In the genomic region with DNA sequence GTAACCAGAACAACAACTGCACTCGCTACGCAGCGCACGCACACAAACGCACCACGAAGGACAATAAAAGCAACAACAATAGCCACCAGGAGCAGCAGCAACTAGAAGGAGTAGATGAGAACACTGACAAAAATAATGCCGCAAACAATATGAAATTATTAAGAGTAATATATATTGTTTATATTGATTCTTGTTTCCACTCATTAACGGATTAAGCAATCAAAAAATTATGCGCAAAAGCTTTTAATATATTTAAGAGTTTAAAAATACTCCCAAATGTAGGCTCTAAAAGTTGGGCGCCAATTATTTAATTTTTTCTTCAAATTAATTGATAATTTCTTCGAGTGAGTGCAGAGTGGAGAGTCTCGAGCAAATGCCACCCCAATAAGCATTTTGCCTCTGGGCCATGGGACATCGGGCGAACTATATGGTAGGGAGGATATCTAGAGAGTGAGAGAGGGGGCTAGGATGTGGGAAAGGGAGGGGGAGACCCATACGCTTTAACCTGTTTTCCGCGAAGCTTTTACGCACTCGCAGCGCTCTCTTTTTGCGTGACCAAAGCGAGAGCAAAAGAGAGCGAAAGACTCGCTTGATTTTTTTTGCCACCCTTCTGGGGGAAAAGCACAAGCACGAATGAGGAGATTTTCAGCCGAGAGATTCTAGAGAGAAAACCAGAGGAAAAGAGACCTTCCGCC, we compare ENCODE assay signal across 1 fruit fly cellular context.
TF ChIP-seq lines count a peak whose summit lies in the region.

TSS of gene Rdh (plus strand) at position 660 of the 695 bp plus-strand sequence.

TF ChIP-seq in whole organism, embryonic, 481 proteins besides CTCF, POLR2A, EP300 and RAD21 (continued from another document and continues in another):
- TF ChIP-seq gfzf (GFP tag; optimal IDR thresholded peaks at IDR 0.05; lab: Kevin White, UChicago) (no peak), BtbVII (GFP tag; optimal IDR thresholded peaks at IDR 0.05; lab: Kevin White, UChicago) (peak; percentile 85), disco-r (GFP tag; optimal IDR thresholded peaks at IDR 0.05; lab: Kevin White, UChicago) (no peak), maf-S (GFP tag; optimal IDR thresholded peaks at IDR 0.05; lab: Kevin White, UChicago) (no peak), lmd (GFP tag; IDR thresholded peaks at IDR 0.05; lab: Robert Waterston, UW) (peak; percentile 63), Lim3 (GFP tag; IDR thresholded peaks at IDR 0.05; lab: Robert Waterston, UW) (no peak), Optix (GFP tag; IDR thresholded peaks at IDR 0.05; lab: Robert Waterston, UW) (no peak), Hmr (GFP tag; optimal IDR thresholded peaks at IDR 0.05; lab: Kevin White, UChicago) (peak; percentile 93), Oli (tag; optimal IDR thresholded peaks at IDR 0.05; lab: Kevin White, UChicago) (peak; percentile 83), CG10274 (GFP tag; optimal IDR thresholded peaks at IDR 0.05; lab: Kevin White, UChicago) (peak; percentile 50), CG12391 (tag; optimal IDR thresholded peaks at IDR 0.05; lab: Kevin White, UChicago) (peak; percentile 85), Max (GFP tag; optimal IDR thresholded peaks at IDR 0.05; lab: Kevin White, UChicago) (peak; percentile 77), CG7928 (GFP tag; optimal IDR thresholded peaks at IDR 0.05; lab: Kevin White, UChicago) (peak; percentile 14), HHEX (GFP tag; optimal IDR thresholded peaks at IDR 0.05; lab: Kevin White, UChicago) (peak; percentile 84), CG34224 (GFP tag; IDR thresholded peaks at IDR 0.05; lab: Robert Waterston, UW; ENCODE audit: partially characterized antibody) (peak; percentile 30; the same call in 1 of the 3 replicates), Ptx1 (GFP tag; IDR thresholded peaks at IDR 0.05; lab: Robert Waterston, UW) (peak; percentile 77), Usf (GFP tag; optimal IDR thresholded peaks at IDR 0.05; lab: Kevin White, UChicago) (peak; percentile 27), CG11085 (GFP tag; IDR thresholded peaks at IDR 0.05; lab: Robert Waterston, UW) (no peak), Lhr (GFP tag; optimal IDR thresholded peaks at IDR 0.05; lab: Kevin White, UChicago) (peak; percentile 22), CG2712 (tag; optimal IDR thresholded peaks at IDR 0.05; lab: Kevin White, UChicago) (peak; percentile 78), CG14050 (GFP tag; IDR thresholded peaks at IDR 0.05; lab: Robert Waterston, UW) (peak; percentile 53; the same call in 2 of the 3 replicates), oc (tag; optimal IDR thresholded peaks at IDR 0.05; lab: Kevin White, UChicago) (peak; percentile 56), Sry-β (GFP tag; optimal IDR thresholded peaks at IDR 0.05; lab: Kevin White, UChicago) (no peak), Fer1 (GFP tag; optimal IDR thresholded peaks at IDR 0.05; lab: Kevin White, UChicago) (peak; percentile 94), sug (tag; optimal IDR thresholded peaks at IDR 0.05; lab: Kevin White, UChicago) (peak; percentile 84), chm (GFP tag; IDR thresholded peaks at IDR 0.05; lab: Robert Waterston, UW) (no peak), Atf-2 (GFP tag; optimal IDR thresholded peaks at IDR 0.05; lab: Kevin White, UChicago) (no peak), CG10267 (tag; optimal IDR thresholded peaks at IDR 0.05; lab: Kevin White, UChicago) (peak; percentile 80), bsh (GFP tag; optimal IDR thresholded peaks at IDR 0.05; lab: Kevin White, UChicago) (peak in 1 of 2 experiments; percentile 78), CG14441 (GFP tag; IDR thresholded peaks at IDR 0.05; lab: Robert Waterston, UW) (peak; percentile 61), Poxn (GFP tag; IDR thresholded peaks at IDR 0.05; lab: Robert Waterston, UW) (peak; percentile 30; the same call in 1 of the 2 replicates), bbx (GFP tag; IDR thresholded peaks at IDR 0.05; lab: Robert Waterston, UW; ENCODE audit: partially characterized antibody) (no peak), CG7786 (GFP tag; optimal IDR thresholded peaks at IDR 0.05; lab: Kevin White, UChicago) (peak; percentile 14), YL-1 (GFP tag; optimal IDR thresholded peaks at IDR 0.05; lab: Kevin White, UChicago) (peak; percentile 30), CG1647 (GFP tag; optimal IDR thresholded peaks at IDR 0.05; lab: Kevin White, UChicago) (peak; percentile 41), ftz-f1 (GFP tag; optimal IDR thresholded peaks at IDR 0.05; lab: Kevin White, UChicago) (no peak), CG31365 (tag; optimal IDR thresholded peaks at IDR 0.05; lab: Kevin White, UChicago) (peak; percentile 37), CG18476 (GFP tag; optimal IDR thresholded peaks at IDR 0.05; lab: Kevin White, UChicago) (peak; percentile 79), ken (GFP tag; IDR thresholded peaks at IDR 0.05; lab: Robert Waterston, UW) (peak; percentile 57; the same call in 1 of the 3 replicates), stwl (tag; optimal IDR thresholded peaks at IDR 0.05; lab: Kevin White, UChicago) (no peak), CG12155 (GFP tag; optimal IDR thresholded peaks at IDR 0.05; lab: Kevin White, UChicago) (peak; percentile 58), Camta (GFP tag; optimal IDR thresholded peaks at IDR 0.05; lab: Kevin White, UChicago) (peak; percentile 4), chif (GFP tag; optimal IDR thresholded peaks at IDR 0.05; lab: Kevin White, UChicago) (peak; percentile 12 to 55), NC2β (GFP tag; optimal IDR thresholded peaks at IDR 0.05; lab: Kevin White, UChicago) (no peak), CrebB (tag; optimal IDR thresholded peaks at IDR 0.05; lab: Kevin White, UChicago) (peak; percentile 61), kni (GFP tag; optimal IDR thresholded peaks at IDR 0.05; lab: Kevin White, UChicago) (peak; percentile 61), ase (GFP tag; IDR thresholded peaks at IDR 0.05; lab: Robert Waterston, UW) (0 out of 3 replicates have a peak, but pooled peaks have one; percentile 54), Atf6 (GFP tag; IDR thresholded peaks at IDR 0.05; lab: Robert Waterston, UW) (peak; percentile 87), schlank (tag; optimal IDR thresholded peaks at IDR 0.05; lab: Kevin White, UChicago) (peak; percentile 51), CG4328 (GFP tag; optimal IDR thresholded peaks at IDR 0.05; lab: Kevin White, UChicago) (peak; percentile 86), so (GFP tag; IDR thresholded peaks at IDR 0.05; lab: Robert Waterston, UW) (peak; percentile 70; the same call in 1 of the 3 replicates), CG3847 (GFP tag; IDR thresholded peaks at IDR 0.05; lab: Robert Waterston, UW) (peak; percentile 68), wdn (GFP tag; IDR thresholded peaks at IDR 0.05; lab: Robert Waterston, UW) (0 out of 2 replicates have a peak, but pooled peaks have one; percentile 34), Scr (GFP tag; IDR thresholded peaks at IDR 0.05; lab: Robert Waterston, UW; ENCODE audit: partially characterized antibody) (no peak), Awh (GFP tag; IDR thresholded peaks at IDR 0.05; lab: Robert Waterston, UW) (peak; percentile 55; the same call in 1 of the 2 replicates), lbe (GFP tag; optimal IDR thresholded peaks at IDR 0.05; lab: Kevin White, UChicago) (no peak), ato (GFP tag; IDR thresholded peaks at IDR 0.05; lab: Robert Waterston, UW; ENCODE audit: partially characterized antibody) (no peak), CG17612 (GFP tag; IDR thresholded peaks at IDR 0.05; lab: Robert Waterston, UW) (no peak), ash1 (GFP tag; optimal IDR thresholded peaks at IDR 0.05; lab: Kevin White, UChicago) (no peak), CG12299 (tag; optimal IDR thresholded peaks at IDR 0.05; lab: Kevin White, UChicago) (peak; percentile 75), H2.0 (GFP tag; IDR thresholded peaks at IDR 0.05; lab: Robert Waterston, UW) (no peak), CG12744 (GFP tag; optimal IDR thresholded peaks at IDR 0.05; lab: Kevin White, UChicago) (peak; percentile 20), CG10654 (GFP tag; optimal IDR thresholded peaks at IDR 0.05; lab: Kevin White, UChicago) (peak; percentile 63), sc (optimal IDR thresholded peaks at IDR 0.05; lab: Kevin White, UChicago) (no peak), sc (GFP tag; optimal IDR thresholded peaks at IDR 0.05; lab: Kevin White, UChicago) (peak; percentile 55), CG30403 (GFP tag; optimal IDR thresholded peaks at IDR 0.05; lab: Kevin White, UChicago) (peak; percentile 83), Myb (GFP tag; optimal IDR thresholded peaks at IDR 0.05; lab: Kevin White, UChicago) (no peak), btn (GFP tag; optimal IDR thresholded peaks at IDR 0.05; lab: Kevin White, UChicago) (no peak), ttk (GFP tag; IDR thresholded peaks at IDR 0.05; lab: Robert Waterston, UW) (0 out of 2 replicates have a peak, but pooled peaks have one; percentile 6), Lpt (GFP tag; optimal IDR thresholded peaks at IDR 0.05; lab: Kevin White, UChicago) (no peak), CG17385 (GFP tag; optimal IDR thresholded peaks at IDR 0.05; lab: Kevin White, UChicago) (peak; percentile 81), grn (GFP tag; optimal IDR thresholded peaks at IDR 0.05; lab: Kevin White, UChicago) (no peak), CG42726 (GFP tag; IDR thresholded peaks at IDR 0.05; lab: Robert Waterston, UW; ENCODE audit: partially characterized antibody) (no peak), pzg (GFP tag; optimal IDR thresholded peaks at IDR 0.05; lab: Kevin White, UChicago) (no peak), tll (GFP tag; optimal IDR thresholded peaks at IDR 0.05; lab: Kevin White, UChicago) (no peak), CG34376 (GFP tag; optimal IDR thresholded peaks at IDR 0.05; lab: Kevin White, UChicago) (peak; percentile 80), Dp (GFP tag; optimal IDR thresholded peaks at IDR 0.05; lab: Kevin White, UChicago) (no peak), CG43689 (GFP tag; IDR thresholded peaks at IDR 0.05; lab: Robert Waterston, UW) (no peak), CG4707 (GFP tag; optimal IDR thresholded peaks at IDR 0.05; lab: Kevin White, UChicago) (peak; percentile 38), CG18599 (GFP tag; optimal IDR thresholded peaks at IDR 0.05; lab: Kevin White, UChicago) (peak; percentile 96), CG17802 (tag; optimal IDR thresholded peaks at IDR 0.05; lab: Kevin White, UChicago) (no peak), Ravus (GFP tag; IDR thresholded peaks at IDR 0.05; lab: Robert Waterston, UW) (peak; percentile 23), CG9932 (GFP tag; IDR thresholded peaks at IDR 0.05; lab: Robert Waterston, UW) (peak; percentile 59), CG13296 (GFP tag; optimal IDR thresholded peaks at IDR 0.05; lab: Kevin White, UChicago) (peak; percentile 81), CG6683 (GFP tag; optimal IDR thresholded peaks at IDR 0.05; lab: Kevin White, UChicago) (peak; percentile 86), Drgx (GFP tag; IDR thresholded peaks at IDR 0.05; lab: Robert Waterston, UW) (0 out of 2 replicates have a peak, but pooled peaks have one; percentile 8), crp (GFP tag; optimal IDR thresholded peaks at IDR 0.05; lab: Kevin White, UChicago) (peak in 1 of 2 experiments; percentile 20), CG11723 (GFP tag; optimal IDR thresholded peaks at IDR 0.05; lab: Kevin White, UChicago) (peak; percentile 67), crc (GFP tag; optimal IDR thresholded peaks at IDR 0.05; lab: Kevin White, UChicago) (no peak), CG13624 (GFP tag; optimal IDR thresholded peaks at IDR 0.05; lab: Kevin White, UChicago) (no peak), CG13775 (GFP tag; optimal IDR thresholded peaks at IDR 0.05; lab: Kevin White, UChicago) (peak; percentile 82), Ets97D (GFP tag; optimal IDR thresholded peaks at IDR 0.05; lab: Kevin White, UChicago) (no peak), z (GFP tag; IDR thresholded peaks at IDR 0.05; lab: Robert Waterston, UW) (no peak), inv (GFP tag; IDR thresholded peaks at IDR 0.05; lab: Robert Waterston, UW; ENCODE audit: partially characterized antibody) (no peak), nom (GFP tag; optimal IDR thresholded peaks at IDR 0.05; lab: Kevin White, UChicago) (no peak), dan (GFP tag; IDR thresholded peaks at IDR 0.05; lab: Robert Waterston, UW) (no peak), Trl (optimal IDR thresholded peaks at IDR 0.05; lab: Kevin White, UChicago) (peak; percentile 74 to 89), Trl (GFP tag; optimal IDR thresholded peaks at IDR 0.05; lab: Kevin White, UChicago) (no peak), CG4404 (GFP tag; IDR thresholded peaks at IDR 0.05; lab: Robert Waterston, UW) (no peak), dysf (GFP tag; IDR thresholded peaks at IDR 0.05; lab: Robert Waterston, UW) (peak; percentile 78), psq (GFP tag; optimal IDR thresholded peaks at IDR 0.05; lab: Kevin White, UChicago) (peak; percentile 20), HmgD (GFP tag; optimal IDR thresholded peaks at IDR 0.05; lab: Kevin White, UChicago) (no peak), eve (GFP tag; optimal IDR thresholded peaks at IDR 0.05; lab: Kevin White, UChicago) (peak in 1 of 2 experiments; percentile 91), NFAT (GFP tag; IDR thresholded peaks at IDR 0.05; lab: Robert Waterston, UW) (0 out of 2 replicates have a peak, but pooled peaks have one; percentile 31), CG11247 (GFP tag; IDR thresholded peaks at IDR 0.05; lab: Robert Waterston, UW) (no peak), Oaz (GFP tag; IDR thresholded peaks at IDR 0.05; lab: Robert Waterston, UW) (peak; percentile 31; the same call in 1 of the 2 replicates), amos (GFP tag; IDR thresholded peaks at IDR 0.05; lab: Robert Waterston, UW; ENCODE audit: partially characterized antibody) (no peak), Adf1 (GFP tag; IDR thresholded peaks at IDR 0.05; lab: Robert Waterston, UW) (no peak), Hr39 (optimal IDR thresholded peaks at IDR 0.05; lab: Kevin White, UChicago) (no peak), bowl (GFP tag; IDR thresholded peaks at IDR 0.05; lab: Robert Waterston, UW) (no peak), nerfin-1 (tag; optimal IDR thresholded peaks at IDR 0.05; lab: Kevin White, UChicago) (peak; percentile 80), B-H1 (GFP tag; IDR thresholded peaks at IDR 0.05; lab: Robert Waterston, UW) (peak; percentile 43; the same call in 2 of the 3 replicates), E2f1 (GFP tag; IDR thresholded peaks at IDR 0.05; lab: Robert Waterston, UW) (no peak), CG14860 (GFP tag; IDR thresholded peaks at IDR 0.05; lab: Robert Waterston, UW; ENCODE audit: partially characterized antibody) (no peak), CG7556 (GFP tag; optimal IDR thresholded peaks at IDR 0.05; lab: Kevin White, UChicago) (peak; percentile 94), scrt (GFP tag; optimal IDR thresholded peaks at IDR 0.05; lab: Kevin White, UChicago) (peak; percentile 81), ATbp (GFP tag; optimal IDR thresholded peaks at IDR 0.05; lab: Kevin White, UChicago) (peak; percentile 82), Dek (tag; optimal IDR thresholded peaks at IDR 0.05; lab: Kevin White, UChicago) (peak; percentile 84), CG33557 (GFP tag; optimal IDR thresholded peaks at IDR 0.05; lab: Kevin White, UChicago) (peak; percentile 69), sens-2 (GFP tag; IDR thresholded peaks at IDR 0.05; lab: Robert Waterston, UW) (no peak), CoRest (tag; optimal IDR thresholded peaks at IDR 0.05; lab: Kevin White, UChicago) (peak; percentile 86)
